Fruit fly (Drosophila melanogaster) whole organism, pupa: ENCODE measurements around the gene Ir7b.

Experiments used
- CG10348 ChIP-seq: fragments of 200-800 bp; sonication (Bioruptor generic); IDR thresholded peaks from 2 replicates; pipeline ENCODE4 v1.3.6; 2022; ENCODE audit warnings: missing biosample characterization, missing genetic modification characterization
- CG12605 ChIP-seq: fragments of 200-800 bp; sonication (Bioruptor generic); IDR thresholded peaks from 2 replicates; pipeline ENCODE4 v1.3.6; 2022; ENCODE audit warnings: missing biosample characterization, missing genetic modification characterization
- CG13204 ChIP-seq: fragments of 200-800 bp; sonication (Bioruptor generic); optimal IDR thresholded peaks from 2 replicates; lab custom pipeline; 2018; ENCODE audit warnings: missing biosample characterization, mild to moderate bottlenecking, missing genetic modification characterization, moderate library complexity
- CG14655 ChIP-seq: fragments of 200-800 bp; sonication (Bioruptor generic); optimal IDR thresholded peaks from 3 replicates; lab custom pipeline; 2017; ENCODE audit warnings: mild to moderate bottlenecking, missing biosample characterization, missing genetic modification reagents, missing genetic modification characterization
- CG15710 ChIP-seq: fragments of 200-800 bp; sonication (Bioruptor generic); optimal IDR thresholded peaks from 2 replicates; lab custom pipeline; 2018; ENCODE audit warnings: missing biosample characterization, mild to moderate bottlenecking, missing genetic modification characterization, moderate library complexity
- CG17806 ChIP-seq: fragments of 200-800 bp; sonication (Bioruptor generic); optimal IDR thresholded peaks from 2 replicates; lab custom pipeline; 2018; ENCODE audit warnings: missing biosample characterization, mild to moderate bottlenecking, missing genetic modification characterization, moderate library complexity
- CG32121 ChIP-seq: fragments of 200-800 bp; sonication (Bioruptor generic); IDR thresholded peaks from 2 replicates; pipeline ENCODE4 v1.3.6; 2022; ENCODE audit warnings: missing biosample characterization, missing genetic modification characterization
- CG34367 ChIP-seq: fragments of 200-800 bp; sonication (Bioruptor generic); optimal IDR thresholded peaks from 2 replicates; lab custom pipeline; 2018; ENCODE audit warnings: missing biosample characterization, mild to moderate bottlenecking, missing genetic modification characterization
- CG4496 ChIP-seq: fragments of 200-800 bp; sonication (Bioruptor generic); IDR thresholded peaks from 3 replicates; pipeline ENCODE4 v1.3.6; 2022; ENCODE audit warnings: missing biosample characterization, missing genetic modification characterization
- CG8159 ChIP-seq: fragments of 200-800 bp; sonication (Bioruptor generic); optimal IDR thresholded peaks from 3 replicates; lab custom pipeline; 2018; ENCODE audit warnings: missing biosample characterization, mild to moderate bottlenecking, missing genetic modification characterization, moderate library complexity
- CG8301 ChIP-seq: fragments of 200-800 bp; sonication (Bioruptor generic); optimal IDR thresholded peaks from 2 replicates; lab custom pipeline; 2018; ENCODE audit warnings: missing biosample characterization, mild to moderate bottlenecking, missing genetic modification characterization
- CG9948 ChIP-seq: fragments of 200-800 bp; sonication (Bioruptor generic); optimal IDR thresholded peaks from 2 replicates; lab custom pipeline; 2018; ENCODE audit warnings: missing biosample characterization, mild to moderate bottlenecking, missing genetic modification characterization, moderate library complexity
- D1 ChIP-seq: fragments of 200-800 bp; sonication (Bioruptor generic); optimal IDR thresholded peaks from 2 replicates; lab custom pipeline; 2018; ENCODE audit warnings: missing biosample characterization, mild to moderate bottlenecking, missing genetic modification characterization, moderate library complexity
- EcR ChIP-seq: fragments of 200-800 bp; sonication (Bioruptor generic); optimal IDR thresholded peaks from 3 replicates; lab custom pipeline; 2019; ENCODE audit warnings: missing biosample characterization, missing genetic modification characterization, mild to moderate bottlenecking, moderate library complexity, missing genetic modification reagents
- Ets98B ChIP-seq: fragments of 200-800 bp; sonication (Bioruptor generic); IDR thresholded peaks from 2 replicates; pipeline ENCODE4 v1.3.6; 2022; ENCODE audit warnings: missing biosample characterization, missing genetic modification characterization
- Pif1A ChIP-seq: fragments of 200-800 bp; sonication (Bioruptor generic); optimal IDR thresholded peaks from 3 replicates; lab custom pipeline; 2016; ENCODE audit warnings: missing biosample characterization, missing genetic modification characterization
- Pif1B ChIP-seq: fragments of 200-800 bp; sonication (Bioruptor generic); optimal IDR thresholded peaks from 3 replicates; lab custom pipeline; 2016; ENCODE audit warnings: missing biosample characterization, missing genetic modification characterization
- Snoo ChIP-seq: fragments of 200-800 bp; sonication (Bioruptor generic); optimal IDR thresholded peaks from 3 replicates; lab custom pipeline; 2017; ENCODE audit warnings: missing biosample characterization, mild to moderate bottlenecking, missing genetic modification characterization, inconsistent platforms
- fd96Ca ChIP-seq: fragments of 200-800 bp; sonication (Bioruptor generic); IDR thresholded peaks from 3 replicates; pipeline ENCODE4 v1.3.6; 2022; ENCODE audit warnings: missing biosample characterization, missing genetic modification characterization
- gl ChIP-seq: fragments of 200-800 bp; sonication (Bioruptor generic); optimal IDR thresholded peaks from 2 replicates; lab custom pipeline; 2018; ENCODE audit warnings: missing biosample characterization, mild to moderate bottlenecking, missing genetic modification characterization
- rn ChIP-seq: fragments of 200-800 bp; sonication (Bioruptor generic); IDR thresholded peaks from 2 replicates; pipeline ENCODE4 v1.3.6; 2022; ENCODE audit warnings: missing biosample characterization, missing genetic modification characterization

Gene Ir7b

DNA sequence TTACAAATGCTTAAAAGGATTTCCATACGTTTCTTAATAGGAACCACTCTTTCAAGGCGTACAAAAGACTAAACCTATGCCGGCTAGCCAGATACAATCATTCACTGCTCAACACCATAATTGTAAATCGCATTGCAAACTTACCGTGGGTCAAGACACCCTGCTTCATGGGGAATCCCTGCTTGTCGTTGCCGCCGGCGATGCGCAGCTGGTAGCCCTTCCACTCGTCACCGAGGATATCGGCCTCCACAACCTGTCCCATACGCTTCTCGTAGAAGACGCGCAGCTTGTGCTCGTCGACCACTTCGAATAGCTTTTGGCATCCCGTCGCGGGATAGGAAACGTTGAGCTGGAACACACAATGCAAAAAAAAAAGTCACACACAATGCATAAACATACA, 33.9 kb upstream of the Ir7b start:
- TF ChIP-seq D1 (tag; lab: Kevin White, UChicago) (no peak), Snoo (no peak), CG9948 (tag; lab: Kevin White, UChicago) (no peak), Pif1A (GFP tag; lab: Kevin White, UChicago) (no peak), CG15710 (tag; lab: Kevin White, UChicago) (no peak), CG13204 (GFP tag; lab: Kevin White, UChicago) (no peak), fd96Ca (GFP tag; lab: Robert Waterston, UW) (no peak), gl (tag; lab: Kevin White, UChicago) (no peak), CG34367 (tag; lab: Kevin White, UChicago) (no peak), Ets98B (GFP tag; lab: Robert Waterston, UW) (no peak), rn (GFP tag; lab: Robert Waterston, UW) (no peak), CG10348 (GFP tag; lab: Robert Waterston, UW) (no peak), Pif1B (no peak), CG8301 (no peak), CG12605 (GFP tag; lab: Robert Waterston, UW) (no peak), CG32121 (no peak), CG14655 (GFP tag; lab: Kevin White, UChicago) (no peak), EcR (no peak), CG17806 (tag; lab: Kevin White, UChicago) (no peak)

DNA sequence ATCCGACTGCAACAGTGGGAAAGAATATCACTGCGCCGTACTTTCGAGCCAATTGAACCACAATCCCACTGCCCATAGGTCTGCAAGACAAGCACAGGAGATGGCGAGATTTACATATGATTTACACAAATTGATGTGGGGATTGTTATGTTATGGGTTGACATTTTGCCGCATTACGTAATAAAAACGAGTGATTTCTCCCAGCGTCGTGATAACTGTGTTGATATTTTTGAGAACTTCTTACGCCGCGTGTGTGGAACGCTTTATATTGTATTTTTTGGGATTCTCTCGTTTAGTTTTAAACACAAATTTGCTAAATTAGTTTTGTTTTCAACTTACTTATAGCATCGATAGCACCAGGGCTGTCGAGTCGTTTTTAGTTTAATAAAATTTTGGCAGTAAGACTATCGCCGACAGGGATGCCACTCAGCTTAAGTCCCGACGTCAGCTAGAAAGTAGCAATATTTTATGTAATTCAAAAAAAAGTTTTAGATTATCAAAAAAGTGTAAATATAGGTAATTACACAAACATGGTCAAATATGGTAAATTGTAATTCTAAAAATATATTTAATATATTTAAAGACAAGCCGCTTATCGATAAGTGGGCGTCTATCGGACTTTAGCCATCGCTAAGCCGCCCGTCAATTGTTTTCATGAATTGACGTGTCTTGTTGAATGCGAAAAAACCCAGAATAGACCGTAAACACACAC, 26.8 kb upstream of the Ir7b start, which contains the start of the genes CG45089, ND-MNLL and p115:
TSS of gene CG45089 (minus strand) at position 388 of the 712 bp plus-strand sequence.
TSS of gene ND-MNLL (minus strand) at position 388 of the 712 bp plus-strand sequence.
TSS of gene p115 (plus strand) at position 621 of the 712 bp plus-strand sequence.
- TF ChIP-seq CG10348 (GFP tag; lab: Robert Waterston, UW) = no peak
- peak; percentile 10 for TF ChIP-seq Snoo
- TF ChIP-seq CG32121 = peak; percentile 48; the same call in 1 of the 2 replicates
- peak; percentile 32 for TF ChIP-seq Pif1B
- peak; percentile 20 for TF ChIP-seq CG9948 (tag; lab: Kevin White, UChicago)
- no peak for TF ChIP-seq CG12605 (GFP tag; lab: Robert Waterston, UW)
- peak; percentile 38 for TF ChIP-seq CG15710 (tag; lab: Kevin White, UChicago)
- TF ChIP-seq fd96Ca (GFP tag; lab: Robert Waterston, UW) = no peak; the same call in 2 of the 3 replicates
- TF ChIP-seq Ets98B (GFP tag; lab: Robert Waterston, UW) = peak; percentile 17; the same call in 1 of the 2 replicates
- TF ChIP-seq Pif1A (GFP tag; lab: Kevin White, UChicago) = peak; percentile 46
- TF ChIP-seq CG34367 (tag; lab: Kevin White, UChicago) = no peak
- no peak for TF ChIP-seq CG14655 (GFP tag; lab: Kevin White, UChicago)
- TF ChIP-seq CG8159 (tag; lab: Kevin White, UChicago) = peak; percentile 40
- TF ChIP-seq CG4496 = 0 out of 3 replicates have a peak, but pooled peaks have one; percentile 26
- no peak for TF ChIP-seq EcR
- TF ChIP-seq gl (tag; lab: Kevin White, UChicago) = no peak
- TF ChIP-seq D1 (tag; lab: Kevin White, UChicago) = no peak
- no peak for TF ChIP-seq CG13204 (GFP tag; lab: Kevin White, UChicago)
- no peak for TF ChIP-seq rn (GFP tag; lab: Robert Waterston, UW)
- peak; percentile 21 for TF ChIP-seq CG17806 (tag; lab: Kevin White, UChicago)
- no peak for TF ChIP-seq CG8301

DNA sequence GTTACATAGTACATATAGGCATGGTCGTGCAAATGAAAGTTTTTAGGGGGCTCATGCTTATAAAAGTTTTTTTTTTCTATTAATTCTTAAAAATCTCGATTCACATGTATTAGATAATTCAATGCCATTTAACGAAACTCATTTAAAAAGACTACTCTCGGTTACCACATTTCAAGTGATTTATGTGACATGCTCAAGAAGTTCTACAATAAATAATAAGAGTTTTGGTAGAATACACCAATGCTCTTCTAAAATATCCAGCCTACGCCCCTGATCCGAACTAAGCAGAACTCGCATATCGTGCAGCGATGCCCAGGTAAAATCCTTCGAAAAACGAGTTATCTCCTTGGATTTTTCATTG, 25.8 kb upstream of the Ir7b start:
- peak; percentile 33 for TF ChIP-seq CG34367 (tag; lab: Kevin White, UChicago)
- TF ChIP-seq CG13204 (GFP tag; lab: Kevin White, UChicago) = no peak
- 0 out of 2 replicates have a peak, but pooled peaks have one; percentile 7 for TF ChIP-seq Ets98B (GFP tag; lab: Robert Waterston, UW)
- TF ChIP-seq CG15710 (tag; lab: Kevin White, UChicago) = peak; percentile 65
- TF ChIP-seq fd96Ca (GFP tag; lab: Robert Waterston, UW) = no peak
- TF ChIP-seq CG9948 (tag; lab: Kevin White, UChicago) = peak; percentile 56
- no peak for TF ChIP-seq EcR
- no peak for TF ChIP-seq gl (tag; lab: Kevin White, UChicago)
- peak; percentile 54 for TF ChIP-seq CG8301
- no peak for TF ChIP-seq Pif1B
- no peak for TF ChIP-seq CG10348 (GFP tag; lab: Robert Waterston, UW)
- peak; percentile 44 for TF ChIP-seq Snoo
- TF ChIP-seq CG14655 (GFP tag; lab: Kevin White, UChicago) = peak; percentile 77
- TF ChIP-seq CG8159 (tag; lab: Kevin White, UChicago) = peak; percentile 58
- TF ChIP-seq Pif1A (GFP tag; lab: Kevin White, UChicago) = peak; percentile 63
- TF ChIP-seq rn (GFP tag; lab: Robert Waterston, UW) = no peak
- TF ChIP-seq CG32121 = no peak
- TF ChIP-seq CG17806 (tag; lab: Kevin White, UChicago) = peak; percentile 47
- TF ChIP-seq CG4496 = peak; percentile 58; the same call in 2 of the 3 replicates
- no peak for TF ChIP-seq CG12605 (GFP tag; lab: Robert Waterston, UW)
- no peak for TF ChIP-seq D1 (tag; lab: Kevin White, UChicago)

DNA sequence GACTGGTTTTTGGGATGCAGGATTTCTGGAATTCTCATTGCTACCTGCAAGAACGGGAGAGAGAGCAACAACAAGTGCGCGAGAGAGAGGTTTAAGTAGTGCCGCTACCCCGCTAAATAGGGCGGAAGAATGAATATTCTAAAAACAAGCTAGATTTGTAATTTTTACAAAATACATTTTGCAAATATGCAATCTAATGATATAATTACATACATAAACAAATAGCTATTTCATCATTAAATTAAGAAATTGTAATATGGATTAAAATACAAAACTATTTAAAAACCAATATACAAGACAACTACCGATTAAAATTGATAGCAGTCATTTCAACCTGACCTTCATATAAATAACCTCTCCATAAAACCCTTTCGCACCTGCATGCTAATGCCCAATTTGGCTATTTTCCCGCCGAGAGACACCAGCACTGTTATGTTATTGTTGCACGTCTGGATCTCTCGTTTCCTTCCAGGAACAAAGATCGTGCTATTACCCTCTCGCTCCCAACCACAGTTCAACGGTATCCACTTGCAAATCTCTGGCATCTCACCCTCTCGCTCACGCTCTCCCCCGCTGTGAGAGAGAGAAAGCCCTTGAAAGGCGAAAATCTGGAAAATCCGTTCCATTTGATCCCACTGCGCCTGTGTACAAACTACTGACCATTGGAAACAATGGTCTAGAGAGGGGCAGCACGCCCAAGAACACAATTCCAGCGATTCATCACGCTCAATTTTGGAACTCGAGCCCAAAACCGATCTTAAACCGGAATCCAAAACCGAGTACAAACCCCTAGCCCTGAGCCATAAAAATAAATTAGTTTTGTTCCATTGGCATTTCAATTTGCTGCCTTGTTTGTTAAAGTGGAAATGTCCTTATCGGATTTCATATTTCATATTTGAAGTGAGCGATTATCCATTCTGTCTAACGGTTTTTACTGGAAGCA, 25.1 kb upstream of the Ir7b start, which contains the start of gene Nek2:
TSS of gene Nek2 (minus strand) at position 51 of the 943 bp plus-strand sequence.
- peak; percentile 38 for TF ChIP-seq CG8301
- peak; percentile 1 for TF ChIP-seq D1 (tag; lab: Kevin White, UChicago)
- TF ChIP-seq CG10348 (GFP tag; lab: Robert Waterston, UW) = no peak
- peak; percentile 40 for TF ChIP-seq CG8159 (tag; lab: Kevin White, UChicago)
- no peak for TF ChIP-seq rn (GFP tag; lab: Robert Waterston, UW)
- TF ChIP-seq CG9948 (tag; lab: Kevin White, UChicago) = peak; percentile 32
- TF ChIP-seq CG34367 (tag; lab: Kevin White, UChicago) = peak; percentile 22
- TF ChIP-seq CG4496 = no peak
- TF ChIP-seq CG12605 (GFP tag; lab: Robert Waterston, UW) = no peak
- TF ChIP-seq Snoo = peak; percentile 23
- TF ChIP-seq CG14655 (GFP tag; lab: Kevin White, UChicago) = peak; percentile 48
- TF ChIP-seq CG15710 (tag; lab: Kevin White, UChicago) = peak; percentile 7
- no peak for TF ChIP-seq CG13204 (GFP tag; lab: Kevin White, UChicago)
- TF ChIP-seq Pif1A (GFP tag; lab: Kevin White, UChicago) = peak; percentile 15
- TF ChIP-seq Pif1B = peak; percentile 26
- peak; percentile 32 for TF ChIP-seq EcR
- no peak for TF ChIP-seq gl (tag; lab: Kevin White, UChicago)
